Worm (Caenorhabditis elegans): ENCODE data around the gene lim-8.
A peak's percentile ranks its signal among the peaks of the same experiment; 100 is the strongest.

lim-8 gene

ce11 chrIII:6839091-6839490, 36.5 kb downstream of the lim-8 start:
- no peak for TF ChIP-seq F10E7.11 (tag; optimal IDR thresholded peaks at IDR 0.05)
- no peak for TF ChIP-seq lin-40 (tag; optimal IDR thresholded peaks at IDR 0.05)
- TF ChIP-seq rcor-1 (GFP tag; IDR thresholded peaks at IDR 0.05): no peak
- no peak for TF ChIP-seq Y53F4B.3 (GFP tag; IDR thresholded peaks at IDR 0.05)
- TF ChIP-seq egl-44 (GFP tag; IDR thresholded peaks at IDR 0.05): no peak
- TF ChIP-seq unc-62 (GFP tag; optimal IDR thresholded peaks at IDR 0.05): no peak
- TF ChIP-seq F37B4.10 (GFP tag; IDR thresholded peaks at IDR 0.05): no peak
- no peak for TF ChIP-seq attf-6 (GFP tag; IDR thresholded peaks at IDR 0.05)
- no peak for TF ChIP-seq sea-2 (GFP tag; IDR thresholded peaks at IDR 0.05)
- TF ChIP-seq ceh-58 (GFP tag; IDR thresholded peaks at IDR 0.05): no peak
- TF ChIP-seq Y53G8AR.9 (GFP tag; conservative IDR thresholded peaks at IDR 0.05): no peak
- no peak for TF ChIP-seq K12H6.12 (tag; optimal IDR thresholded peaks at IDR 0.05)
- TF ChIP-seq hsf-1 (GFP tag; IDR thresholded peaks at IDR 0.05): no peak
- TF ChIP-seq snpc-3.4 (tag; optimal IDR thresholded peaks at IDR 0.05): no peak
- no peak for TF ChIP-seq snpc-4 (GFP tag; optimal IDR thresholded peaks at IDR 0.05)
- no peak for TF ChIP-seq snpc-4 (tag; optimal IDR thresholded peaks at IDR 0.05)
- TF ChIP-seq pha-4 (tag; optimal IDR thresholded peaks at IDR 0.05): no peak
- TF ChIP-seq rpc-1 (optimal IDR thresholded peaks at IDR 0.05): no peak
- TF ChIP-seq rpc-1 (tag; optimal IDR thresholded peaks at IDR 0.05): no peak
- TF ChIP-seq F55B11.4 (tag; optimal IDR thresholded peaks at IDR 0.05; ENCODE audit: borderline replicate concordance, insufficient read depth): no peak

DNA sequence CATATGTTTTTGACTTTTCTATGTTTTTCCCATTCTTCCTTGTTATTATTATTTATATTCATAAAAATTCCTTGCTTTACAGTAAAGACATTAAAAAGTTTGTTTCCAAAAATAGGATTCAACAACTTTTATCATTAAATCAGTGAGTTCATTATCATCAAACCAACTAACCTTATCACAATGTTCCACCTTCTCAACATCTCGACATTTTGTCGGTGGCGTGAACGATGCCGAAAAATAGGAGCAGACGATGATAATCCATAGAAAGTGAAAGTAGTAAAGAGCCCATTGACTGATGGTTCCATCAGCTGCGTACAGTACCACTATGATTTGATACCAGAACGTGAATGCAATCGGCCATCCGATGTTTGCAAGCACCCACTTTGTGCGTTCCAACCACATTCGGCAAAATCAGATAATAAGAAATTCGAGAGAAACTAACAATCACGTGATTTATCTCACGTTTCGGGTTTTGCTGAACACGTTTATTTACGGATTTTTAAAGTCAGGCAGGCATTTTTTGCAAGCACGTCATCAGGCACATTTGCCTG, 46.1 kb downstream of the lim-8 start, which contains the start of gene dhhc-5:
TSS of gene dhhc-5 (minus strand) at position 406 of the 551 bp plus-strand sequence.
- TF ChIP-seq D2030.7 (GFP tag; IDR thresholded peaks at IDR 0.05): no peak
- peak; percentile 56 for TF ChIP-seq nhr-80 (tag; optimal IDR thresholded peaks at IDR 0.05)
- no peak for TF ChIP-seq ama-1 (optimal IDR thresholded peaks at IDR 0.05)
- TF ChIP-seq ama-1 (GFP tag; optimal IDR thresholded peaks at IDR 0.05): no peak

DNA sequence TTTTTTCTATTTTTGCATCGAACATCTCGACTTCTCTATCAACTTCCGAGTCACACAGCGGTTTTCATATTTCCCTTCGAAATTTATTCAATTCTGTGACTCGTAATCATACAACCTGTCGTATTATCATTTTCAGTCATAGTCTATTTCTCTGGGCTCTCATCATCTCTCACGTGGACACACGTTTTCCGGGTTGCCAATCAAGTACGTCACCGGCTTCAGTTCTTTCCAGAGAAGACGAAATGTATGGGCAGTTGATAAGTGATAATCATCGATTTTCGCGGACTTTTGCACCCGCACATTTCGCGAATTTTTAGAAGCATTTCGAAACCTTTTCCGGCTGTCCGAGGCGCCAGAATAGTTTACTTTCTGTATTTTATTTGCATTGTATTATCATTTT, 47.7 kb downstream of the lim-8 start, which contains the start of gene srv-1:
TSS of gene srv-1 (plus strand) at position 131 of the 400 bp plus-strand sequence.
- TF ChIP-seq bed-2 (GFP tag; IDR thresholded peaks at IDR 0.05): no peak
- TF ChIP-seq nhr-90 (tag; optimal IDR thresholded peaks at IDR 0.05): peak; percentile 45
- peak; percentile 70 for TF ChIP-seq ztf-22 (GFP tag; optimal IDR thresholded peaks at IDR 0.05)
- peak; percentile 15 for TF ChIP-seq attf-5 (GFP tag; optimal IDR thresholded peaks at IDR 0.05)
- TF ChIP-seq ets-4 (GFP tag; optimal IDR thresholded peaks at IDR 0.05): peak; percentile 92
- TF ChIP-seq F23B12.7 (tag; optimal IDR thresholded peaks at IDR 0.05; ENCODE audit: insufficient read depth): no peak
- TF ChIP-seq hmg-1.2 (GFP tag; IDR thresholded peaks at IDR 0.05): 0 out of 2 replicates have a peak, but pooled peaks have one; percentile 16
- TF ChIP-seq lir-1 (GFP tag; conservative IDR thresholded peaks at IDR 0.05): 0 out of 2 replicates have a peak, but pooled peaks have one; percentile 9
- peak; percentile 53; the same call in 1 of the 2 replicates for TF ChIP-seq cebp-1 (GFP tag; IDR thresholded peaks at IDR 0.05)
- TF ChIP-seq cebp-1 (tag; optimal IDR thresholded peaks at IDR 0.05): peak; percentile 72
- TF ChIP-seq D2030.7 (GFP tag; IDR thresholded peaks at IDR 0.05): no peak
- TF ChIP-seq B0261.1 (tag; optimal IDR thresholded peaks at IDR 0.05): no peak
- no peak for TF ChIP-seq egl-18 (GFP tag; IDR thresholded peaks at IDR 0.05)
- peak; percentile 86 for TF ChIP-seq atf-7 (tag; optimal IDR thresholded peaks at IDR 0.05)
- no peak for TF ChIP-seq lin-40 (tag; optimal IDR thresholded peaks at IDR 0.05)
- no peak for TF ChIP-seq nhr-179 (tag; optimal IDR thresholded peaks at IDR 0.05)
- TF ChIP-seq C06A6.2 (GFP tag; conservative IDR thresholded peaks at IDR 0.05): no peak
- TF ChIP-seq F57A8.1 (GFP tag; optimal IDR thresholded peaks at IDR 0.05): no peak
- TF ChIP-seq madf-10 (tag; optimal IDR thresholded peaks at IDR 0.05): peak; percentile 25
- peak; percentile 27; the same call in 1 of the 2 replicates for TF ChIP-seq dox-1 (GFP tag; IDR thresholded peaks at IDR 0.05)
- TF ChIP-seq lin-54 (GFP tag; optimal IDR thresholded peaks at IDR 0.05): peak; percentile 33
- TF ChIP-seq egl-44 (GFP tag; IDR thresholded peaks at IDR 0.05): 0 out of 2 replicates have a peak, but pooled peaks have one; percentile 22
- peak; percentile 32 for TF ChIP-seq tbp1 (GFP tag; optimal IDR thresholded peaks at IDR 0.05)
- TF ChIP-seq B0336.3 (GFP tag; IDR thresholded peaks at IDR 0.05): peak; percentile 57; the same call in 1 of the 2 replicates
- 0 out of 2 replicates have a peak, but pooled peaks have one; percentile 31 for TF ChIP-seq cebp-2 (GFP tag; IDR thresholded peaks at IDR 0.05)
- TF ChIP-seq tlf-1 (GFP tag; optimal IDR thresholded peaks at IDR 0.05): peak; percentile 49
- no peak for TF ChIP-seq ceh-58 (GFP tag; IDR thresholded peaks at IDR 0.05)

All from whole organism, young adult.